Worm (Caenorhabditis elegans) whole organism, young adult: Measurements from ENCODE around the gene ztf-7.

Experiments used
- B0035.1 ChIP-seq: sonication (generic microtip); optimal IDR thresholded peaks from 2 replicates; lab custom pipeline; 2016; ENCODE audit warnings: missing genetic modification characterization, mild to moderate bottlenecking, missing compliant biosample characterization, missing genotype, missing genetic modification reagents
- B0336.3 ChIP-seq: fragments of 200-800 bp; sonication (Bioruptor generic); IDR thresholded peaks from 2 replicates; pipeline ENCODE4 v1.3.6; 2022; ENCODE audit warnings: missing genetic modification characterization, missing compliant biosample characterization
- C06A6.2 ChIP-seq: fragments of 200-800 bp; sonication (Bioruptor generic); conservative IDR thresholded peaks from 2 replicates; pipeline ENCODE4 v1.3.6; 2022; ENCODE audit warnings: missing genetic modification characterization, missing compliant biosample characterization
- C17E4.6 ChIP-seq: fragments of 200-800 bp; sonication (Bioruptor generic); IDR thresholded peaks from 2 replicates; pipeline ENCODE4 v1.3.6; 2022; ENCODE audit warnings: missing genetic modification reagents, missing genetic modification characterization, missing compliant biosample characterization
- F10E7.11 ChIP-seq: sonication (generic microtip); optimal IDR thresholded peaks from 2 replicates; lab custom pipeline; 2017; ENCODE audit warnings: mild to moderate bottlenecking, missing genetic modification characterization, moderate library complexity, missing compliant biosample characterization
- F49E8.2 ChIP-seq: sonication (generic microtip); optimal IDR thresholded peaks from 3 replicates; lab custom pipeline; 2017; ENCODE audit warnings: missing genetic modification characterization, mild to moderate bottlenecking, missing compliant biosample characterization, antibody characterized with exemption, moderate library complexity; ENCODE audit not compliant: insufficient read depth
- K11D2.4 ChIP-seq: fragments of 200-800 bp; sonication (Bioruptor generic); IDR thresholded peaks from 2 replicates; pipeline ENCODE4 v1.3.6; 2022; ENCODE audit warnings: missing genetic modification reagents, missing genetic modification characterization, missing compliant biosample characterization
- T26A5.8 ChIP-seq: sonication (generic microtip); optimal IDR thresholded peaks from 2 replicates; lab custom pipeline; 2016; ENCODE audit warnings: missing genetic modification characterization, missing compliant biosample characterization
- Y53F4B.3 ChIP-seq: fragments of 200-800 bp; sonication (Bioruptor generic); IDR thresholded peaks from 2 replicates; pipeline ENCODE4 v1.3.6; 2022; ENCODE audit warnings: missing genetic modification reagents, missing genetic modification characterization, missing compliant biosample characterization
- ZK185.1 ChIP-seq: sonication (generic microtip); optimal IDR thresholded peaks from 2 replicates; lab custom pipeline; 2016; ENCODE audit warnings: mild to moderate bottlenecking, missing genetic modification characterization, missing compliant biosample characterization; ENCODE audit not compliant: poor library complexity, severe bottlenecking
- aptf-3 ChIP-seq: fragments of 200-800 bp; sonication (Bioruptor generic); IDR thresholded peaks from 2 replicates; pipeline ENCODE4 v1.3.6; 2022; ENCODE audit warnings: missing genetic modification characterization, missing compliant biosample characterization
- attf-6 ChIP-seq: fragments of 200-800 bp; sonication (Bioruptor generic); IDR thresholded peaks from 2 replicates; pipeline ENCODE4 v1.3.6; 2022; ENCODE audit warnings: missing genetic modification reagents, missing genetic modification characterization, missing compliant biosample characterization
- bed-2 ChIP-seq: fragments of 200-800 bp; sonication (Bioruptor generic); IDR thresholded peaks from 2 replicates; pipeline ENCODE4 v1.3.6; 2022; ENCODE audit warnings: missing genetic modification reagents, missing genetic modification characterization, missing compliant biosample characterization
- ccch-3 ChIP-seq: fragments of 200-800 bp; sonication (Bioruptor generic); optimal IDR thresholded peaks from 2 replicates; lab custom pipeline; 2018; ENCODE audit warnings: mild to moderate bottlenecking, missing genetic modification characterization, missing compliant biosample characterization
- cebp-1 ChIP-seq, 2 experiments: fragments of 200-800 bp in 1 of 2; sonication (Bioruptor generic) in 1 of 2; sonication (generic microtip) in 1 of 2; IDR thresholded peaks in 1 of 2; optimal IDR thresholded peaks in 1 of 2; 2 replicates each; pipeline versions ENCODE4 v1.3.6 to Lab custom; 2017 to 2022; ENCODE audit warnings: missing compliant biosample characterization in 2 of 2, missing genetic modification characterization in 2 of 2, mild to moderate bottlenecking in 1 of 2, missing genetic modification reagents in 1 of 2, moderate library complexity in 1 of 2
- efl-1 ChIP-seq: fragments of 150-350 bp; optimal IDR thresholded peaks from 2 replicates; lab custom pipeline; 2014; ENCODE audit warnings: missing biosample characterization, missing genetic modification reagents, missing genetic modification characterization
- egrh-3 ChIP-seq: fragments of 200-800 bp; sonication (Bioruptor generic); IDR thresholded peaks from 2 replicates; pipeline ENCODE4 v1.3.6; 2022; ENCODE audit warnings: missing genetic modification reagents, missing genetic modification characterization, missing compliant biosample characterization
- hlh-12 ChIP-seq: sonication (generic microtip); optimal IDR thresholded peaks from 2 replicates; lab custom pipeline; 2016; ENCODE audit warnings: missing genetic modification characterization, missing compliant biosample characterization
- hmg-20 ChIP-seq: fragments of 200-800 bp; sonication (Bioruptor generic); IDR thresholded peaks from 2 replicates; pipeline ENCODE4 v1.3.6; 2022; ENCODE audit warnings: missing genetic modification reagents, missing genetic modification characterization, missing compliant biosample characterization
- hrde-1 ChIP-seq: sonication (generic microtip); optimal IDR thresholded peaks from 2 replicates; lab custom pipeline; 2016; ENCODE audit warnings: missing genetic modification characterization, mild to moderate bottlenecking, missing compliant biosample characterization, moderate library complexity, missing genotype, missing genetic modification reagents, borderline replicate concordance
- lag-1 ChIP-seq: fragments of 200-800 bp; sonication (Bioruptor generic); IDR thresholded peaks from 2 replicates; pipeline ENCODE4 v1.3.6; 2022; ENCODE audit warnings: missing genetic modification reagents, missing genetic modification characterization, missing compliant biosample characterization
- let-526 ChIP-seq: fragments of 200-800 bp; sonication (Bioruptor generic); IDR thresholded peaks from 2 replicates; pipeline ENCODE4 v1.3.6; 2022; ENCODE audit warnings: missing genetic modification reagents, missing genetic modification characterization, missing compliant biosample characterization
- lin-54 ChIP-seq: fragments of 200-800 bp; sonication (Bioruptor generic); optimal IDR thresholded peaks from 2 replicates; lab custom pipeline; 2018; ENCODE audit warnings: mild to moderate bottlenecking, missing genetic modification characterization, missing compliant biosample characterization
- lsl-1 ChIP-seq: fragments of 200-800 bp; sonication (Bioruptor generic); optimal IDR thresholded peaks from 2 replicates; lab custom pipeline; 2018; ENCODE audit warnings: mild to moderate bottlenecking, missing genetic modification characterization, moderate library complexity, missing compliant biosample characterization
- madf-10 ChIP-seq: sonication (generic microtip); optimal IDR thresholded peaks from 2 replicates; lab custom pipeline; 2016; ENCODE audit warnings: mild to moderate bottlenecking, missing genetic modification characterization, missing compliant biosample characterization
- madf-3 ChIP-seq: fragments of 200-800 bp; sonication (Bioruptor generic); IDR thresholded peaks from 2 replicates; pipeline ENCODE4 v1.3.6; 2022; ENCODE audit warnings: missing genetic modification reagents, missing genetic modification characterization, missing compliant biosample characterization
- madf-8 ChIP-seq: fragments of 200-800 bp; sonication (Bioruptor generic); conservative IDR thresholded peaks from 2 replicates; pipeline ENCODE4 v1.3.6; 2022; ENCODE audit warnings: missing genetic modification reagents, missing genetic modification characterization, missing compliant biosample characterization
- mes-4 ChIP-seq: sonication (generic microtip); optimal IDR thresholded peaks from 2 replicates; lab custom pipeline; 2016; ENCODE audit warnings: missing genotype, missing genetic modification characterization, missing compliant biosample characterization
- mxl-1 ChIP-seq: sonication (generic microtip); optimal IDR thresholded peaks from 2 replicates; lab custom pipeline; 2016; ENCODE audit warnings: missing genetic modification characterization, missing compliant biosample characterization
- nfya-2 ChIP-seq: fragments of 200-800 bp; sonication (Bioruptor generic); IDR thresholded peaks from 2 replicates; pipeline ENCODE4 v1.3.6; 2022; ENCODE audit warnings: missing genetic modification reagents, missing genetic modification characterization, missing compliant biosample characterization
- nfyb-1 ChIP-seq: fragments of 200-800 bp; sonication (Bioruptor generic); IDR thresholded peaks from 2 replicates; pipeline ENCODE4 v1.3.6; 2022; ENCODE audit warnings: missing genetic modification reagents, missing genetic modification characterization, missing compliant biosample characterization
- nhr-120 ChIP-seq: fragments of 200-800 bp; sonication (Bioruptor generic); IDR thresholded peaks from 2 replicates; pipeline ENCODE4 v1.3.6; 2022; ENCODE audit warnings: missing genetic modification characterization, missing compliant biosample characterization
- pha-4 ChIP-seq: fragments of 150-350 bp; sonication (generic microtip); optimal IDR thresholded peaks from 2 replicates; lab custom pipeline; 2014; ENCODE audit warnings: missing biosample characterization, missing genetic modification reagents, missing genetic modification characterization
- repo-1 ChIP-seq: sonication (generic microtip); optimal IDR thresholded peaks from 2 replicates; lab custom pipeline; 2017; ENCODE audit warnings: mild to moderate bottlenecking, missing genetic modification characterization, missing compliant biosample characterization
- sea-2 ChIP-seq: fragments of 200-800 bp; sonication (Bioruptor generic); IDR thresholded peaks from 2 replicates; pipeline ENCODE4 v1.3.6; 2022; ENCODE audit warnings: missing genetic modification characterization, missing compliant biosample characterization
- snpc-4 ChIP-seq, 5 experiments: fragments of 150-350 bp in 1 of 5; sonication (generic microtip) in 4 of 5; optimal IDR thresholded peaks; 2 replicates each; lab custom pipeline; 2014 to 2018; ENCODE audit warnings: missing genetic modification characterization in 5 of 5, missing biosample characterization in 3 of 5, antibody characterized with exemption in 2 of 5, mild to moderate bottlenecking in 2 of 5, missing compliant biosample characterization in 2 of 5, missing genotype in 2 of 5, moderate library complexity in 2 of 5, missing genetic modification reagents in 1 of 5
- somi-1 ChIP-seq: fragments of 200-800 bp; sonication (Bioruptor generic); optimal IDR thresholded peaks from 2 replicates; lab custom pipeline; 2018; ENCODE audit warnings: mild to moderate bottlenecking, missing genetic modification characterization, missing compliant biosample characterization
- tbx-9 ChIP-seq: sonication (generic microtip); optimal IDR thresholded peaks from 2 replicates; lab custom pipeline; 2016; ENCODE audit warnings: borderline replicate concordance, missing genetic modification characterization, inconsistent platforms, missing compliant biosample characterization
- zfh-2 ChIP-seq: fragments of 200-800 bp; sonication (Bioruptor generic); conservative IDR thresholded peaks from 2 replicates; pipeline ENCODE4 v1.3.6; 2022; ENCODE audit warnings: missing genetic modification reagents, missing genetic modification characterization, missing compliant biosample characterization
- ztf-3 ChIP-seq: fragments of 200-800 bp; sonication (Bioruptor generic); optimal IDR thresholded peaks from 2 replicates; lab custom pipeline; 2018; ENCODE audit warnings: mild to moderate bottlenecking, missing genetic modification characterization, missing compliant biosample characterization
- ztf-6 ChIP-seq: fragments of 200-800 bp; sonication (Bioruptor generic); IDR thresholded peaks from 2 replicates; pipeline ENCODE4 v1.3.6; 2022; ENCODE audit warnings: missing genetic modification reagents, missing genetic modification characterization, missing compliant biosample characterization

The ztf-7 gene

ce11 chrV:9755725-9756124 is 33.8 kb downstream of the ztf-7 start, which contains the start of gene F58E6.8:
TSS of gene F58E6.8 (minus strand) at chrV:9755825.
- no peak for TF ChIP-seq let-526
- TF ChIP-seq K11D2.4 (GFP tag; lab: Robert Waterston, UW) = no peak
- TF ChIP-seq pha-4 = no peak
- no peak for TF ChIP-seq ztf-3 (GFP tag; lab: Kevin White, UChicago)
- TF ChIP-seq mes-4 = no peak
- no peak for TF ChIP-seq B0035.1 (tag; lab: Kevin White, UChicago)
- TF ChIP-seq sea-2 (GFP tag; lab: Robert Waterston, UW) = no peak
- no peak for TF ChIP-seq C06A6.2 (GFP tag; lab: Robert Waterston, UW)
- TF ChIP-seq efl-1 = no peak
- no peak for TF ChIP-seq lag-1 (GFP tag; lab: Robert Waterston, UW)
- TF ChIP-seq aptf-3 (GFP tag; lab: Robert Waterston, UW) = no peak
- TF ChIP-seq tbx-9 (tag; lab: Kevin White, UChicago) = no peak
- no peak for TF ChIP-seq zfh-2 (GFP tag; lab: Robert Waterston, UW)
- no peak for TF ChIP-seq B0336.3
- TF ChIP-seq ZK185.1 (tag; lab: Kevin White, UChicago) = no peak
- no peak for TF ChIP-seq F10E7.11
- TF ChIP-seq F49E8.2 (tag; lab: Kevin White, UChicago) = no peak
- TF ChIP-seq nhr-120 (GFP tag; lab: Robert Waterston, UW) = no peak
- TF ChIP-seq ccch-3 = no peak
- no peak for TF ChIP-seq cebp-1 (GFP tag; IDR thresholded peaks at IDR 0.05; lab: Robert Waterston, UW)
- TF ChIP-seq cebp-1 (tag; optimal IDR thresholded peaks at IDR 0.05; lab: Kevin White, UChicago) = no peak

ce11 chrV:9754459-9754858 is 35.0 kb downstream of the ztf-7 start, which contains the start of gene F58E6.5:
TSS of gene F58E6.5 (minus strand) at chrV:9754559.
- no peak for TF ChIP-seq madf-3

- no peak for TF ChIP-seq B0035.1 (tag; lab: Kevin White, UChicago)
- TF ChIP-seq ztf-6 (GFP tag; lab: Robert Waterston, UW) = no peak
- no peak for TF ChIP-seq repo-1 (tag; lab: Kevin White, UChicago)
- TF ChIP-seq B0336.3 = no peak
- no peak for TF ChIP-seq lsl-1 (GFP tag; lab: Kevin White, UChicago)
- TF ChIP-seq hmg-20 (GFP tag; lab: Robert Waterston, UW) = no peak
- TF ChIP-seq nfyb-1 (GFP tag; lab: Robert Waterston, UW) = no peak
- TF ChIP-seq hrde-1 (tag; lab: Kevin White, UChicago) = no peak
These were observed 36.0 kb downstream of the ztf-7 start for ce11 chrV:9753554-9753953.

ce11 chrV:9752918-9753317 is 36.6 kb downstream of the ztf-7 start, which contains the start of gene F58E6.6:
TSS of gene F58E6.6 (minus strand) at chrV:9753018.
- TF ChIP-seq T26A5.8 (tag; lab: Kevin White, UChicago) (no peak), madf-8 (no peak), C06A6.2 (GFP tag; lab: Robert Waterston, UW) (no peak), nfya-2 (no peak), egrh-3 (GFP tag; lab: Robert Waterston, UW) (no peak), Y53F4B.3 (GFP tag; lab: Robert Waterston, UW) (no peak), let-526 (no peak), bed-2 (no peak), madf-10 (no peak), mxl-1 (tag; lab: Kevin White, UChicago) (no peak), somi-1 (no peak), attf-6 (no peak), repo-1 (tag; lab: Kevin White, UChicago) (no peak), snpc-4 (GFP tag; optimal IDR thresholded peaks at IDR 0.05; lab: Kevin White, UChicago) (no peak), snpc-4 (tag; optimal IDR thresholded peaks at IDR 0.05; lab: Kevin White, UChicago) (no peak), lin-54 (GFP tag; lab: Kevin White, UChicago) (no peak), C17E4.6 (GFP tag; lab: Robert Waterston, UW) (no peak), B0035.1 (tag; lab: Kevin White, UChicago) (no peak), hmg-20 (GFP tag; lab: Robert Waterston, UW) (no peak), hlh-12 (tag; lab: Kevin White, UChicago) (no peak)
